Fruit fly (Drosophila melanogaster) whole organism, adult: ENCODE data around the gene APP-BP1.
A peak's percentile ranks its signal among the peaks of the same experiment; 100 is the strongest.

Experiments used
- CG1620 ChIP-seq: fragments of 200-800 bp; sonication (Bioruptor generic); optimal IDR thresholded peaks from 2 replicates; lab custom pipeline; 2016; ENCODE audit warnings: missing biosample characterization, missing genetic modification characterization
- CG33017 ChIP-seq: fragments of 200-800 bp; sonication (Bioruptor generic); optimal IDR thresholded peaks from 2 replicates; lab custom pipeline; 2018; ENCODE audit warnings: missing biosample characterization, mild to moderate bottlenecking, missing genetic modification characterization, moderate library complexity
- Mnt ChIP-seq: fragments of 200-800 bp; sonication (Bioruptor generic); optimal IDR thresholded peaks from 2 replicates; lab custom pipeline; 2016; ENCODE audit warnings: missing biosample characterization, mild to moderate bottlenecking, missing genetic modification characterization
- kay ChIP-seq: fragments of 200-800 bp; sonication (Bioruptor generic); peaks from one replicate; lab custom pipeline; 2016; ENCODE audit warnings: missing biosample characterization, missing genetic modification characterization, borderline replicate concordance

dm6 chr3L:11093046-11093520 lies 5.1 kb upstream of the APP-BP1 start, which contains the start of gene JIL-1:
- peak; percentile 83 for TF ChIP-seq CG1620 (GFP tag; lab: Kevin White, UChicago)
- TF ChIP-seq Mnt (GFP tag; lab: Kevin White, UChicago): peak; percentile 78
- peak; percentile 66 for TF ChIP-seq CG33017
- peak; percentile 90 for TF ChIP-seq kay (GFP tag; lab: Kevin White, UChicago)
